Fruit fly (Drosophila melanogaster) whole organism, embryonic: ENCODE measurements around the gene RpL34b.
A peak's percentile ranks its signal among the peaks of the same experiment; 100 is the strongest.

Source experiments
- Bdp1 ChIP-seq: fragments of 200-800 bp; sonication (Bioruptor generic); optimal IDR thresholded peaks from 3 replicates; lab custom pipeline; 2016; ENCODE audit warnings: missing biosample characterization, missing genetic modification characterization
- Bgb ChIP-seq: fragments of 200-800 bp; sonication (Bioruptor generic); IDR thresholded peaks from 2 replicates; pipeline ENCODE4 v1.3.6; 2022; ENCODE audit warnings: missing biosample characterization, missing genetic modification characterization; ENCODE audit not compliant: partially characterized antibody
- Bteb2 ChIP-seq: fragments of 200-800 bp; sonication (Bioruptor generic); optimal IDR thresholded peaks from 2 replicates; lab custom pipeline; 2016; ENCODE audit warnings: missing biosample characterization, missing genetic modification characterization
- CG10267 ChIP-seq: fragments of 200-800 bp; sonication (Bioruptor generic); optimal IDR thresholded peaks from 2 replicates; lab custom pipeline; 2018; ENCODE audit warnings: missing biosample characterization, mild to moderate bottlenecking, missing genetic modification characterization, moderate library complexity
- CG10654 ChIP-seq: fragments of 200-800 bp; sonication (Bioruptor generic); optimal IDR thresholded peaks from 2 replicates; lab custom pipeline; 2016; ENCODE audit warnings: missing biosample characterization, missing genetic modification characterization
- CG11093 ChIP-seq: fragments of 200-800 bp; sonication (Bioruptor generic); IDR thresholded peaks from 3 replicates; pipeline ENCODE4 v1.3.6; 2022; ENCODE audit warnings: missing biosample characterization, missing genetic modification characterization
- CG11696 ChIP-seq: fragments of 200-800 bp; sonication (Bioruptor generic); IDR thresholded peaks from 2 replicates; pipeline ENCODE4 v1.3.6; 2022; ENCODE audit warnings: missing biosample characterization, missing genetic modification characterization
- CG11723 ChIP-seq: fragments of 200-800 bp; sonication (Bioruptor generic); optimal IDR thresholded peaks from 2 replicates; lab custom pipeline; 2017; ENCODE audit warnings: missing biosample characterization, mild to moderate bottlenecking, missing genetic modification characterization
- CG12071 ChIP-seq: fragments of 200-800 bp; sonication (Bioruptor generic); optimal IDR thresholded peaks from 3 replicates; lab custom pipeline; 2018; ENCODE audit warnings: missing biosample characterization, mild to moderate bottlenecking, missing genetic modification characterization
- CG12219 ChIP-seq: fragments of 200-800 bp; sonication (Bioruptor generic); optimal IDR thresholded peaks from 3 replicates; lab custom pipeline; 2018; ENCODE audit warnings: missing biosample characterization, mild to moderate bottlenecking, missing genetic modification characterization
- CG2120 ChIP-seq: fragments of 200-800 bp; sonication (Bioruptor generic); optimal IDR thresholded peaks from 3 replicates; lab custom pipeline; 2016; ENCODE audit warnings: missing biosample characterization, missing genetic modification characterization
- CG2875 ChIP-seq: fragments of 200-800 bp; sonication (Bioruptor generic); optimal IDR thresholded peaks from 2 replicates; lab custom pipeline; 2017; ENCODE audit warnings: missing biosample characterization, mild to moderate bottlenecking, missing genetic modification characterization, missing genetic modification reagents
- CG2889 ChIP-seq: fragments of 200-800 bp; sonication (Bioruptor generic); IDR thresholded peaks from 3 replicates; pipeline ENCODE4 v1.3.6; 2022; ENCODE audit warnings: missing biosample characterization, missing genetic modification characterization
- CG3726 ChIP-seq: fragments of 200-800 bp; sonication (Bioruptor generic); IDR thresholded peaks from 3 replicates; pipeline ENCODE4, ENCODE4 v1.3.6; 2022; ENCODE audit warnings: missing biosample characterization, missing genetic modification characterization
- CG4424 ChIP-seq: fragments of 200-800 bp; sonication (Bioruptor generic); optimal IDR thresholded peaks from 3 replicates; lab custom pipeline; 2016; ENCODE audit warnings: missing biosample characterization, missing genetic modification characterization
- CG8359 ChIP-seq: fragments of 200-800 bp; sonication (Bioruptor generic); optimal IDR thresholded peaks from 2 replicates; lab custom pipeline; 2017; ENCODE audit warnings: missing biosample characterization, mild to moderate bottlenecking, missing genetic modification characterization, borderline replicate concordance
- CG9437 ChIP-seq: fragments of 200-800 bp; sonication (Bioruptor generic); optimal IDR thresholded peaks from 2 replicates; lab custom pipeline; 2018; ENCODE audit warnings: missing biosample characterization, mild to moderate bottlenecking, missing genetic modification characterization
- CG9797 ChIP-seq: fragments of 200-800 bp; sonication (Bioruptor generic); optimal IDR thresholded peaks from 3 replicates; lab custom pipeline; 2018; ENCODE audit warnings: missing biosample characterization, mild to moderate bottlenecking, missing genetic modification characterization
- CkIIα-i1 ChIP-seq: fragments of 200-800 bp; sonication (Bioruptor generic); IDR thresholded peaks from 2 replicates; pipeline ENCODE4 v1.3.6; 2022; ENCODE audit warnings: missing biosample characterization, missing genetic modification characterization
- GATAe ChIP-seq: fragments of 200-800 bp; sonication (Bioruptor generic); conservative IDR thresholded peaks from 2 replicates; pipeline ENCODE4 v1.3.6; 2022; ENCODE audit warnings: missing biosample characterization, missing genetic modification characterization
- HLH3B ChIP-seq: fragments of 200-800 bp; sonication (Bioruptor generic); IDR thresholded peaks from 2 replicates; pipeline ENCODE4 v1.3.6; 2022; ENCODE audit warnings: missing biosample characterization, missing genetic modification characterization
- Hsf ChIP-seq: fragments of 200-800 bp; sonication (Bioruptor generic); optimal IDR thresholded peaks from 3 replicates; lab custom pipeline; 2016; ENCODE audit warnings: missing biosample characterization, missing genetic modification characterization
- Myb ChIP-seq: fragments of 200-800 bp; sonication (Bioruptor generic); optimal IDR thresholded peaks from 2 replicates; lab custom pipeline; 2016; ENCODE audit warnings: missing biosample characterization, missing genetic modification characterization
- Opbp ChIP-seq: fragments of 200-800 bp; sonication (Bioruptor generic); IDR thresholded peaks from 3 replicates; pipeline ENCODE4 v1.3.6; 2022; ENCODE audit warnings: missing biosample characterization, missing genetic modification characterization; ENCODE audit not compliant: partially characterized antibody
- Ravus ChIP-seq: fragments of 200-800 bp; sonication (Bioruptor generic); IDR thresholded peaks from 2 replicates; pipeline ENCODE4 v1.3.6; 2022; ENCODE audit warnings: missing biosample characterization, missing genetic modification characterization
- Spps ChIP-seq: fragments of 200-800 bp; sonication (Bioruptor generic); optimal IDR thresholded peaks from 2 replicates; lab custom pipeline; 2018; ENCODE audit warnings: missing biosample characterization, mild to moderate bottlenecking, missing genetic modification characterization
- Sry-β ChIP-seq: fragments of 200-800 bp; sonication (Bioruptor generic); optimal IDR thresholded peaks from 2 replicates; lab custom pipeline; 2018; ENCODE audit warnings: missing biosample characterization, mild to moderate bottlenecking, missing genetic modification characterization, moderate library complexity
- Sry-δ ChIP-seq: fragments of 200-800 bp; sonication (Bioruptor generic); optimal IDR thresholded peaks from 2 replicates; lab custom pipeline; 2016; ENCODE audit warnings: missing biosample characterization, missing genetic modification characterization
- bbx ChIP-seq: fragments of 200-800 bp; sonication (Bioruptor generic); IDR thresholded peaks from 2 replicates; pipeline ENCODE4 v1.3.6; 2022; ENCODE audit warnings: missing biosample characterization, missing genetic modification characterization; ENCODE audit not compliant: partially characterized antibody
- cad ChIP-seq: fragments of >200 bp; optimal IDR thresholded peaks from 2 replicates; lab custom pipeline; 2017; ENCODE audit warnings: missing biosample characterization, missing genetic modification characterization
- chn ChIP-seq: fragments of 200-800 bp; sonication (Bioruptor generic); optimal IDR thresholded peaks from 2 replicates; lab custom pipeline; 2016; ENCODE audit warnings: missing biosample characterization, missing genetic modification characterization
- crp ChIP-seq, 2 experiments: fragments of 200-800 bp; sonication (Bioruptor generic); optimal IDR thresholded peaks; 2 replicates in 1 of 2; 3 replicates in 1 of 2; lab custom pipeline; 2017; ENCODE audit warnings: missing biosample characterization in 2 of 2, missing genetic modification characterization in 2 of 2, mild to moderate bottlenecking in 1 of 2, moderate library complexity in 1 of 2
- cwo ChIP-seq: fragments of 200-800 bp; sonication (Bioruptor generic); optimal IDR thresholded peaks from 3 replicates; lab custom pipeline; 2017; ENCODE audit warnings: missing biosample characterization, missing genetic modification characterization, mild to moderate bottlenecking, moderate library complexity, missing genetic modification reagents
- dan ChIP-seq: fragments of 200-800 bp; sonication (Bioruptor generic); IDR thresholded peaks from 2 replicates; pipeline ENCODE4 v1.3.6; 2022; ENCODE audit warnings: missing biosample characterization, missing genetic modification characterization
- fd3F ChIP-seq: fragments of 200-800 bp; sonication (Bioruptor generic); optimal IDR thresholded peaks from 2 replicates; lab custom pipeline; 2018; ENCODE audit warnings: missing biosample characterization, mild to moderate bottlenecking, missing genetic modification characterization, moderate library complexity
- ftz-f1 ChIP-seq: fragments of 200-800 bp; sonication (Bioruptor generic); optimal IDR thresholded peaks from 2 replicates; lab custom pipeline; 2016; ENCODE audit warnings: missing biosample characterization, missing genetic modification characterization
- fu2 ChIP-seq: fragments of 200-800 bp; sonication (Bioruptor generic); optimal IDR thresholded peaks from 2 replicates; lab custom pipeline; 2016; ENCODE audit warnings: missing biosample characterization, missing genetic modification characterization
- grau ChIP-seq: fragments of 200-800 bp; optimal IDR thresholded peaks from 3 replicates; lab custom pipeline; 2019; ENCODE audit warnings: missing biosample characterization, mild to moderate bottlenecking, missing genetic modification characterization, moderate library complexity
- gsb ChIP-seq: fragments of 200-800 bp; sonication (Bioruptor generic); IDR thresholded peaks from 2 replicates; pipeline ENCODE4 v1.3.6; 2022; ENCODE audit warnings: missing biosample characterization, missing genetic modification characterization
- mld ChIP-seq: fragments of 200-800 bp; sonication (Bioruptor generic); IDR thresholded peaks from 3 replicates; pipeline ENCODE4 v1.3.6; 2022; ENCODE audit warnings: missing biosample characterization, missing genetic modification characterization; ENCODE audit not compliant: partially characterized antibody
- nom ChIP-seq: fragments of 200-800 bp; sonication (Bioruptor generic); optimal IDR thresholded peaks from 2 replicates; lab custom pipeline; 2017; ENCODE audit warnings: missing biosample characterization, missing genetic modification characterization, mild to moderate bottlenecking, moderate library complexity, missing genetic modification reagents
- onecut ChIP-seq: fragments of 200-800 bp; sonication (Bioruptor generic); IDR thresholded peaks from 2 replicates; pipeline ENCODE4 v1.3.6; 2022; ENCODE audit warnings: missing biosample characterization, missing genetic modification characterization
- schlank ChIP-seq: fragments of 200-800 bp; sonication (Bioruptor generic); optimal IDR thresholded peaks from 2 replicates; lab custom pipeline; 2018; ENCODE audit warnings: missing biosample characterization, mild to moderate bottlenecking, missing genetic modification characterization
- scrt ChIP-seq: fragments of 200-800 bp; sonication (Bioruptor generic); optimal IDR thresholded peaks from 2 replicates; lab custom pipeline; 2018; ENCODE audit warnings: missing biosample characterization, mild to moderate bottlenecking, missing genetic modification characterization, moderate library complexity
- ssp ChIP-seq: fragments of 200-800 bp; sonication (Bioruptor generic); IDR thresholded peaks from 2 replicates; pipeline ENCODE4 v1.3.6; 2022; ENCODE audit warnings: missing biosample characterization, missing genetic modification characterization
- trem ChIP-seq: fragments of 200-800 bp; optimal IDR thresholded peaks from 3 replicates; lab custom pipeline; 2019; ENCODE audit warnings: missing biosample characterization, mild to moderate bottlenecking, missing genetic modification characterization, moderate library complexity
- unc-4 ChIP-seq: fragments of 200-800 bp; sonication (Bioruptor generic); IDR thresholded peaks from 2 replicates; pipeline ENCODE4 v1.3.6; 2022; ENCODE audit warnings: missing biosample characterization, missing genetic modification characterization; ENCODE audit not compliant: partially characterized antibody
- unpg ChIP-seq: fragments of 200-800 bp; sonication (Bioruptor generic); optimal IDR thresholded peaks from 3 replicates; lab custom pipeline; 2018; ENCODE audit warnings: missing biosample characterization, mild to moderate bottlenecking, missing genetic modification characterization, moderate library complexity

RpL34b gene

dm6 chr3R:9416951-9417350 lies 15.9 kb upstream of the RpL34b start:
- TF ChIP-seq CG12071 (GFP tag; lab: Kevin White, UChicago), result no peak
- TF ChIP-seq CG9437 (GFP tag; lab: Kevin White, UChicago), result peak; percentile 56
- TF ChIP-seq, all 482 proteins: peak for 1

dm6 chr3R:9411928-9412640 lies 11.1 kb upstream of the RpL34b start, which contains the start of the genes Task7 and alpha-Man-IIa:
Task7 (minus strand) TSS chr3R:9412293.
alpha-Man-IIa (plus strand) TSS chr3R:9412548.
- TF ChIP-seq Ravus, result no peak
- TF ChIP-seq CG12219 (GFP tag; lab: Kevin White, UChicago), result no peak
- no peak for TF ChIP-seq GATAe (GFP tag; lab: Robert Waterston, UW)
- TF ChIP-seq fu2 (GFP tag; lab: Kevin White, UChicago), result no peak
- TF ChIP-seq Spps, result no peak
- peak; percentile 42; the same call in 1 of the 2 replicates for TF ChIP-seq bbx (GFP tag; lab: Robert Waterston, UW)
- TF ChIP-seq crp (GFP tag; optimal IDR thresholded peaks at IDR 0.05; lab: Kevin White, UChicago), result no peak
- TF ChIP-seq unpg (GFP tag; lab: Kevin White, UChicago), result no peak
- TF ChIP-seq Bdp1 (GFP tag; lab: Kevin White, UChicago), result no peak
- no peak for TF ChIP-seq CG4424
- TF ChIP-seq CG11723 (GFP tag; lab: Kevin White, UChicago), result no peak
- TF ChIP-seq ssp (GFP tag; lab: Robert Waterston, UW), result no peak
- TF ChIP-seq gsb, result no peak
- no peak for TF ChIP-seq Bteb2 (GFP tag; lab: Kevin White, UChicago)
- peak; percentile 89 for TF ChIP-seq Sry-β (GFP tag; lab: Kevin White, UChicago)
- no peak for TF ChIP-seq CG3726
- TF ChIP-seq fd3F (GFP tag; lab: Kevin White, UChicago), result no peak
- no peak for TF ChIP-seq CG8359 (GFP tag; lab: Kevin White, UChicago)
- TF ChIP-seq HLH3B, result no peak
- TF ChIP-seq nom, result no peak
- TF ChIP-seq chn (GFP tag; lab: Kevin White, UChicago), result no peak
- no peak for TF ChIP-seq CG10654 (GFP tag; lab: Kevin White, UChicago)
- no peak for TF ChIP-seq CkIIα-i1 (GFP tag; lab: Robert Waterston, UW)
- no peak for TF ChIP-seq CG2889 (GFP tag; lab: Robert Waterston, UW)
- no peak for TF ChIP-seq CG11696
- no peak for TF ChIP-seq schlank (tag; lab: Kevin White, UChicago)
- TF ChIP-seq dan, result no peak
- peak; percentile 49; the same call in 1 of the 2 replicates for TF ChIP-seq unc-4 (GFP tag; lab: Robert Waterston, UW)
- no peak for TF ChIP-seq CG9797 (GFP tag; lab: Kevin White, UChicago)
- no peak for TF ChIP-seq CG2875
- peak; percentile 70 for TF ChIP-seq Myb (GFP tag; lab: Kevin White, UChicago)
- TF ChIP-seq mld (GFP tag; lab: Robert Waterston, UW), result no peak
- peak; percentile 94 for TF ChIP-seq onecut (GFP tag; lab: Robert Waterston, UW)
- TF ChIP-seq CG2120 (GFP tag; lab: Kevin White, UChicago), result no peak
- TF ChIP-seq Hsf (GFP tag; lab: Kevin White, UChicago), result no peak
- no peak for TF ChIP-seq cad (GFP tag; lab: Kevin White, UChicago)
- no peak for TF ChIP-seq scrt (GFP tag; lab: Kevin White, UChicago)
- 0 out of 2 replicates have a peak, but pooled peaks have one; percentile 31 for TF ChIP-seq Bgb (GFP tag; lab: Robert Waterston, UW)
- TF ChIP-seq grau (tag; lab: Kevin White, UChicago), result no peak
- TF ChIP-seq cwo, result no peak
- TF ChIP-seq trem (tag; lab: Kevin White, UChicago), result peak; percentile 97
- peak; percentile 2 for TF ChIP-seq Sry-δ
- no peak for TF ChIP-seq Opbp (GFP tag; lab: Robert Waterston, UW)
- TF ChIP-seq ftz-f1 (GFP tag; lab: Kevin White, UChicago), result no peak
- TF ChIP-seq CG11093 (GFP tag; lab: Robert Waterston, UW), result no peak
- TF ChIP-seq CG10267 (tag; lab: Kevin White, UChicago), result peak; percentile 42
